Worm (Caenorhabditis elegans): ENCODE results near the gene egg-2.

DNA sequence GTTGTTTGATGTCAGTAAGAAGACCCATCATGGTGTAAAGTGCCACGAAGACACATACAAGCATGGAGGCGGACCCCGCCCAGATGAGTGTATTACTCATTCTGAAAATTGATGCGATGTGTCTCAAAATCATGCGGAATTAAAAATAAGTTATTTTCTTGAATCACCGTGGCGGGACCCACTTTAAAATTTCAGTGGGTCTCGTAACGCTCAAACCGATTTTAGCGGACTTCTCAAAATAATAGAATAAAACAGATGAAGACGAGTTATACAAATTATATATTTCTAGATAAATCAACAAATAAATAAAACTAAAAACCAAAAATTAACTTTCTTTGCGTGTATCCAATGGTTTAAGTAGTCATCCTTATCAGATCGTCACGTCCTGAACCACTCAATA, 39.9 kb downstream of the egg-2 start, which contains the start of gene col-8:
- no peak for TF ChIP-seq flt-1 (GFP tag; IDR thresholded peaks at IDR 0.05)
- TF ChIP-seq ztf-29 (GFP tag; IDR thresholded peaks at IDR 0.05): no peak
- TF ChIP-seq med-1 (GFP tag; optimal IDR thresholded peaks at IDR 0.05; ENCODE audit: insufficient read depth): no peak
- TF ChIP-seq klf-2 (GFP tag; conservative IDR thresholded peaks at IDR 0.05): no peak
- TF ChIP-seq ref-1 (GFP tag; conservative IDR thresholded peaks at IDR 0.05): no peak
- TF ChIP-seq tab-1 (GFP tag; IDR thresholded peaks at IDR 0.05): no peak
- TF ChIP-seq ztf-23 (GFP tag; IDR thresholded peaks at IDR 0.05): no peak
- TF ChIP-seq cog-1 (tag; optimal IDR thresholded peaks at IDR 0.05): no peak

Measured in whole organism, midembryonic.